Fruit fly (Drosophila melanogaster) whole organism, prepupa: ENCODE measurements around the gene Hipk.

Source experiments
- Blimp-1 ChIP-seq: fragments of 200-800 bp; sonication (Bioruptor generic); optimal IDR thresholded peaks from 3 replicates; lab custom pipeline; 2017; ENCODE audit warnings: missing biosample characterization, missing genetic modification characterization, mild to moderate bottlenecking, moderate library complexity, missing genetic modification reagents
- CG10669 ChIP-seq: fragments of 200-800 bp; sonication (Bioruptor generic); optimal IDR thresholded peaks from 3 replicates; lab custom pipeline; 2018; ENCODE audit warnings: missing biosample characterization, mild to moderate bottlenecking, missing genetic modification characterization, moderate library complexity
- CG11294 ChIP-seq: fragments of 200-800 bp; sonication (Bioruptor generic); IDR thresholded peaks from 2 replicates; pipeline ENCODE4 v1.3.6; 2022; ENCODE audit warnings: missing biosample characterization, missing genetic modification characterization
- CG11902 ChIP-seq: fragments of 200-800 bp; sonication (Bioruptor generic); optimal IDR thresholded peaks from 3 replicates; lab custom pipeline; 2016; ENCODE audit warnings: missing biosample characterization, missing genetic modification characterization
- CG1621 ChIP-seq: fragments of 200-800 bp; sonication (Bioruptor generic); optimal IDR thresholded peaks from 3 replicates; lab custom pipeline; 2018; ENCODE audit warnings: missing biosample characterization, mild to moderate bottlenecking, missing genetic modification characterization
- CG16779 ChIP-seq: fragments of 200-800 bp; sonication (Bioruptor generic); optimal IDR thresholded peaks from 3 replicates; lab custom pipeline; 2017; ENCODE audit warnings: missing biosample characterization, mild to moderate bottlenecking, missing genetic modification characterization
- CG3032 ChIP-seq: fragments of 200-800 bp; optimal IDR thresholded peaks from 2 replicates; lab custom pipeline; 2019; ENCODE audit warnings: missing biosample characterization, mild to moderate bottlenecking, missing genetic modification characterization, moderate library complexity
- CG31627 ChIP-seq: fragments of 200-800 bp; sonication (Bioruptor generic); optimal IDR thresholded peaks from 3 replicates; lab custom pipeline; 2016; ENCODE audit warnings: missing biosample characterization, missing genetic modification characterization
- CG34406 ChIP-seq: fragments of 200-800 bp; sonication (Bioruptor generic); optimal IDR thresholded peaks from 3 replicates; lab custom pipeline; 2016; ENCODE audit warnings: missing biosample characterization, missing genetic modification characterization
- CG3919 ChIP-seq: fragments of 200-800 bp; sonication (Bioruptor generic); optimal IDR thresholded peaks from 3 replicates; lab custom pipeline; 2016; ENCODE audit warnings: missing biosample characterization, missing genetic modification characterization
- CG4318 ChIP-seq: fragments of 200-800 bp; sonication (Bioruptor generic); optimal IDR thresholded peaks from 3 replicates; lab custom pipeline; 2017; ENCODE audit warnings: missing biosample characterization, mild to moderate bottlenecking, missing genetic modification characterization
- CG6163 ChIP-seq: fragments of 200-800 bp; sonication (Bioruptor generic); IDR thresholded peaks from 3 replicates; pipeline ENCODE4 v1.3.6; 2022; ENCODE audit warnings: missing biosample characterization, missing genetic modification characterization
- CG6276 ChIP-seq: fragments of 200-800 bp; sonication (Bioruptor generic); optimal IDR thresholded peaks from 2 replicates; lab custom pipeline; 2017; ENCODE audit warnings: missing biosample characterization, mild to moderate bottlenecking, missing genetic modification characterization
- CG6808 ChIP-seq: fragments of 200-800 bp; sonication (Bioruptor generic); optimal IDR thresholded peaks from 3 replicates; lab custom pipeline; 2017; ENCODE audit warnings: missing biosample characterization, missing genetic modification characterization, mild to moderate bottlenecking, moderate library complexity, missing genetic modification reagents
- CG6854 ChIP-seq: fragments of 200-800 bp; sonication (Bioruptor generic); optimal IDR thresholded peaks from 2 replicates; lab custom pipeline; 2017; ENCODE audit warnings: missing biosample characterization, mild to moderate bottlenecking, missing genetic modification characterization
- CG7368 ChIP-seq: fragments of 200-800 bp; sonication (Bioruptor generic); optimal IDR thresholded peaks from 3 replicates; lab custom pipeline; 2016; ENCODE audit warnings: missing biosample characterization, missing genetic modification characterization
- CG8319 ChIP-seq: fragments of 200-800 bp; sonication (Bioruptor generic); optimal IDR thresholded peaks from 3 replicates; lab custom pipeline; 2016; ENCODE audit warnings: missing biosample characterization, missing genetic modification characterization
- CG8632 ChIP-seq: fragments of 200-800 bp; sonication (Bioruptor generic); optimal IDR thresholded peaks from 3 replicates; lab custom pipeline; 2016; ENCODE audit warnings: missing biosample characterization, missing genetic modification characterization
- CG9139 ChIP-seq: fragments of 200-800 bp; sonication (Bioruptor generic); optimal IDR thresholded peaks from 3 replicates; lab custom pipeline; 2017; ENCODE audit warnings: missing biosample characterization, mild to moderate bottlenecking, missing genetic modification characterization
- Eip93F ChIP-seq: fragments of 200-800 bp; sonication (Bioruptor generic); optimal IDR thresholded peaks from 2 replicates; lab custom pipeline; 2016; ENCODE audit warnings: missing biosample characterization, mild to moderate bottlenecking, missing genetic modification characterization
- Ets21C ChIP-seq: fragments of 200-800 bp; sonication (Bioruptor generic); optimal IDR thresholded peaks from 3 replicates; lab custom pipeline; 2016; ENCODE audit warnings: missing biosample characterization, missing genetic modification characterization
- Ets96B ChIP-seq: fragments of 200-800 bp; optimal IDR thresholded peaks from 2 replicates; lab custom pipeline; 2019; ENCODE audit warnings: missing biosample characterization, mild to moderate bottlenecking, missing genetic modification characterization, moderate library complexity
- Met ChIP-seq: fragments of 200-800 bp; sonication (Bioruptor generic); optimal IDR thresholded peaks from 3 replicates; lab custom pipeline; 2016; ENCODE audit warnings: missing biosample characterization, missing genetic modification characterization
- OdsH ChIP-seq: fragments of 200-800 bp; sonication (Bioruptor generic); optimal IDR thresholded peaks from 3 replicates; lab custom pipeline; 2016; ENCODE audit warnings: missing biosample characterization, missing genetic modification characterization
- Smox ChIP-seq: fragments of 200-800 bp; sonication (Bioruptor generic); optimal IDR thresholded peaks from 3 replicates; lab custom pipeline; 2016; ENCODE audit warnings: missing biosample characterization, missing genetic modification characterization
- Sox102F ChIP-seq: fragments of 200-800 bp; sonication (Bioruptor generic); optimal IDR thresholded peaks from 2 replicates; lab custom pipeline; 2016; ENCODE audit warnings: missing biosample characterization, mild to moderate bottlenecking, missing genetic modification characterization
- Sox14 ChIP-seq: fragments of 200-800 bp; sonication (Bioruptor generic); optimal IDR thresholded peaks from 3 replicates; lab custom pipeline; 2016; ENCODE audit warnings: missing biosample characterization, missing genetic modification characterization
- Sox15 ChIP-seq: fragments of 200-800 bp; sonication (Bioruptor generic); optimal IDR thresholded peaks from 3 replicates; lab custom pipeline; 2016; ENCODE audit warnings: missing biosample characterization, missing genetic modification characterization
- achi ChIP-seq: fragments of 200-800 bp; sonication (Bioruptor generic); optimal IDR thresholded peaks from 3 replicates; lab custom pipeline; 2016; ENCODE audit warnings: missing biosample characterization, missing genetic modification characterization
- cyc ChIP-seq: fragments of 200-800 bp; sonication (Bioruptor generic); optimal IDR thresholded peaks from 3 replicates; lab custom pipeline; 2016; ENCODE audit warnings: missing biosample characterization, missing genetic modification characterization
- dac ChIP-seq: fragments of 200-800 bp; sonication (Bioruptor generic); optimal IDR thresholded peaks from 2 replicates; lab custom pipeline; 2017; ENCODE audit warnings: missing biosample characterization, mild to moderate bottlenecking, missing genetic modification characterization
- dsx ChIP-seq: fragments of 200-800 bp; optimal IDR thresholded peaks from 3 replicates; lab custom pipeline; 2019; ENCODE audit warnings: missing biosample characterization, mild to moderate bottlenecking, missing genetic modification characterization, moderate library complexity; ENCODE audit not compliant: poor library complexity, severe bottlenecking
- eg ChIP-seq: fragments of 200-800 bp; sonication (Bioruptor generic); IDR thresholded peaks from 3 replicates; pipeline ENCODE4 v1.3.6; 2022; ENCODE audit warnings: missing biosample characterization, missing genetic modification characterization
- fd85E ChIP-seq: fragments of 200-800 bp; sonication (Bioruptor generic); optimal IDR thresholded peaks from 3 replicates; lab custom pipeline; 2016; ENCODE audit warnings: missing biosample characterization, missing genetic modification characterization
- fkh ChIP-seq: fragments of 200-800 bp; sonication (Bioruptor generic); optimal IDR thresholded peaks from 3 replicates; lab custom pipeline; 2017; ENCODE audit warnings: missing biosample characterization, mild to moderate bottlenecking, missing genetic modification characterization, moderate library complexity
- lz ChIP-seq: fragments of 200-800 bp; sonication (Bioruptor generic); optimal IDR thresholded peaks from 3 replicates; lab custom pipeline; 2016; ENCODE audit warnings: missing biosample characterization, missing genetic modification characterization
- pdm3 ChIP-seq: fragments of 200-800 bp; sonication (Bioruptor generic); optimal IDR thresholded peaks from 3 replicates; lab custom pipeline; 2016; ENCODE audit warnings: missing biosample characterization, missing genetic modification characterization
- salr ChIP-seq, 2 experiments: fragments of 200-800 bp; sonication (Bioruptor generic); optimal IDR thresholded peaks; 3 replicates each; lab custom pipeline; 2016 to 2018; ENCODE audit warnings: missing biosample characterization in 2 of 2, missing genetic modification characterization in 2 of 2, mild to moderate bottlenecking in 1 of 2
- spab ChIP-seq: fragments of 200-800 bp; sonication (Bioruptor generic); optimal IDR thresholded peaks from 2 replicates; lab custom pipeline; 2017; ENCODE audit warnings: missing biosample characterization, mild to moderate bottlenecking, missing genetic modification characterization, missing genetic modification reagents
- svp ChIP-seq: fragments of 200-800 bp; sonication (Bioruptor generic); peaks from one replicate; lab custom pipeline; 2016; ENCODE audit warnings: missing biosample characterization, missing genetic modification characterization
- topi ChIP-seq: fragments of 200-800 bp; sonication (Bioruptor generic); optimal IDR thresholded peaks from 3 replicates; lab custom pipeline; 2016; ENCODE audit warnings: missing biosample characterization, missing genetic modification characterization
- vri ChIP-seq: fragments of 200-800 bp; sonication (Bioruptor generic); optimal IDR thresholded peaks from 3 replicates; lab custom pipeline; 2016; ENCODE audit warnings: missing biosample characterization, mild to moderate bottlenecking, missing genetic modification characterization

The Hipk gene

DNA sequence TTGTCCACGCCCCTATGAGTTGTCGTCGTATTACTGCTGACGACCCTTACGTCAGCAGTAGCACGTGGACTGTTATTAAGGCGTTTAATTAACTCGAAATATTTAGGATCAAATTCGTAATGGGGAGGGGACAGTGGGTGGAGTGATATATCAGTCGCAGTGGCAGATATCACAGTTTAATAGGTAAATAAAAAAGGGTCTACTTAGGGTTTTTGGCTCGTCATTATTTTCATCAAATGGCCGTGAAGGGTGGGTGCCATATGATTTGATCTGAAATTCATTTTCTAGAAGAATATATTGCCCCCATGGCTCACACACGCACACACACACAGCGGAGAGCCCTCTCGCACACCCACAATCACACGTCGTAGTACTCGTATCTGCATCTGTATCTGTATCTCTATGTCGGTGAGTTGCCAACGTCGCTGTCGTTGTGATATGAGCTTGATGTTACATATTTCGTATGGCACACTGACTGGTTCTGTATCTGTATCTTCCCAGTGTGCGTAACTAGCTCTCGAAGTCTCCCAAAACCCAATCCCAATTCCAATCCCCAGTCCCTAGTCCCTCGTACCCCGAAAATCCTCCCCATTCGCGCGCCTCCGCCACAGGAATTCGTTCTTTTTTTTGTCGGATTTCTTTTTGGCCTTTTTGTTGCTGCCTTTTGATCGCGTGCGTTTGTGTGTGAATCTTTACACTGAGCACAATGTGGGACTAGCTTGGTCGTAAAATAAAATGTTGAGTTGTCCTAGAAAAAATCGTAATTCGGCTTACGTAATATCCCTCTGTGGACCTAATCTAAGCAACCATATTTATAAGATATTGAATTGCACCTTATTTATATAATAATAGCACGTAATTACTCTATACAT is 83.9 kb downstream of the Hipk start (continued):
- TF ChIP-seq CG6276 = peak; percentile 83
- peak; percentile 77 for TF ChIP-seq CG10669 (GFP tag; lab: Kevin White, UChicago)
- TF ChIP-seq fkh (GFP tag; lab: Kevin White, UChicago) = peak; percentile 41
- TF ChIP-seq CG6854 (GFP tag; lab: Kevin White, UChicago) = peak; percentile 87
- TF ChIP-seq dsx = peak; percentile 80
- peak; percentile 90 for TF ChIP-seq CG16779 (tag; lab: Kevin White, UChicago)
- peak; percentile 47 for TF ChIP-seq CG7368 (GFP tag; lab: Kevin White, UChicago)
- TF ChIP-seq CG11294 (GFP tag; lab: Robert Waterston, UW) = peak; percentile 39; the same call in 1 of the 2 replicates
- peak; percentile 57 for TF ChIP-seq pdm3 (GFP tag; lab: Kevin White, UChicago)
- peak; percentile 94 for TF ChIP-seq CG6163

dm6 chr3L:627370-627769 is 84.5 kb downstream of the Hipk start:
- TF ChIP-seq CG11294 (GFP tag; lab: Robert Waterston, UW) = no peak
- no peak for TF ChIP-seq CG8319 (GFP tag; lab: Kevin White, UChicago)
- TF ChIP-seq Eip93F (GFP tag; lab: Kevin White, UChicago) = no peak
- no peak for TF ChIP-seq cyc (GFP tag; lab: Kevin White, UChicago)
- no peak for TF ChIP-seq topi
- TF ChIP-seq CG10669 (GFP tag; lab: Kevin White, UChicago) = no peak
- TF ChIP-seq Sox14 (GFP tag; lab: Kevin White, UChicago) = no peak
- TF ChIP-seq Sox102F (GFP tag; lab: Kevin White, UChicago) = no peak
- no peak for TF ChIP-seq achi (GFP tag; lab: Kevin White, UChicago)
- TF ChIP-seq Ets96B (tag; lab: Kevin White, UChicago) = no peak
- TF ChIP-seq Blimp-1 (GFP tag; lab: Kevin White, UChicago) = no peak
- no peak for TF ChIP-seq CG11902 (GFP tag; lab: Kevin White, UChicago)
- TF ChIP-seq CG6276 = no peak
- no peak for TF ChIP-seq CG4318
- TF ChIP-seq CG9139 (GFP tag; lab: Kevin White, UChicago) = no peak
- no peak for TF ChIP-seq CG1621 (tag; lab: Kevin White, UChicago)
- no peak for TF ChIP-seq CG6808 (GFP tag; lab: Kevin White, UChicago)
- TF ChIP-seq CG8632 (GFP tag; lab: Kevin White, UChicago) = no peak
- TF ChIP-seq pdm3 (GFP tag; lab: Kevin White, UChicago) = no peak

dm6 chr3L:627819-628601 is 85.2 kb downstream of the Hipk start:
- TF ChIP-seq CG3032 (tag; lab: Kevin White, UChicago) (peak; percentile 42), CG11294 (GFP tag; lab: Robert Waterston, UW) (no peak; the same call in none of the 2 replicates), salr (GFP tag; optimal IDR thresholded peaks at IDR 0.05; lab: Kevin White, UChicago) (peak in 1 of 2 experiments; percentile 5), eg (peak; percentile 78), Met (peak; percentile 21), Eip93F (GFP tag; lab: Kevin White, UChicago) (no peak), Sox15 (no peak), CG8319 (GFP tag; lab: Kevin White, UChicago) (no peak), Ets21C (GFP tag; lab: Kevin White, UChicago) (no peak), fkh (GFP tag; lab: Kevin White, UChicago) (peak; percentile 97), cyc (GFP tag; lab: Kevin White, UChicago) (peak; percentile 25), fd85E (no peak), Sox102F (GFP tag; lab: Kevin White, UChicago) (peak; percentile 28), CG8632 (GFP tag; lab: Kevin White, UChicago) (no peak), CG31627 (peak; percentile 44), dsx (peak; percentile 71), CG3919 (GFP tag; lab: Kevin White, UChicago) (no peak), lz (GFP tag; lab: Kevin White, UChicago) (peak; percentile 31), spab (GFP tag; lab: Kevin White, UChicago) (peak; percentile 5), pdm3 (GFP tag; lab: Kevin White, UChicago) (peak; percentile 32), CG6808 (GFP tag; lab: Kevin White, UChicago) (peak; percentile 35), dac (no peak), vri (GFP tag; lab: Kevin White, UChicago) (peak; percentile 75), CG34406 (GFP tag; lab: Kevin White, UChicago) (no peak), Ets96B (tag; lab: Kevin White, UChicago) (no peak), svp (peak; percentile 72), Smox (no peak), CG16779 (tag; lab: Kevin White, UChicago) (peak; percentile 68), OdsH (GFP tag; lab: Kevin White, UChicago) (peak; percentile 24)
